Worm (Caenorhabditis elegans): ENCODE measurements around the gene rme-1.

- TF ChIP-seq him-1 (tag; optimal IDR thresholded peaks at IDR 0.05), result no peak
- TF ChIP-seq W03F9.2 (tag; optimal IDR thresholded peaks at IDR 0.05), result no peak
These were observed 15.3 kb downstream of the rme-1 start for ce11 chrV:6224019-6224335.
